Worm (Caenorhabditis elegans): ENCODE data around the gene str-109.

DNA sequence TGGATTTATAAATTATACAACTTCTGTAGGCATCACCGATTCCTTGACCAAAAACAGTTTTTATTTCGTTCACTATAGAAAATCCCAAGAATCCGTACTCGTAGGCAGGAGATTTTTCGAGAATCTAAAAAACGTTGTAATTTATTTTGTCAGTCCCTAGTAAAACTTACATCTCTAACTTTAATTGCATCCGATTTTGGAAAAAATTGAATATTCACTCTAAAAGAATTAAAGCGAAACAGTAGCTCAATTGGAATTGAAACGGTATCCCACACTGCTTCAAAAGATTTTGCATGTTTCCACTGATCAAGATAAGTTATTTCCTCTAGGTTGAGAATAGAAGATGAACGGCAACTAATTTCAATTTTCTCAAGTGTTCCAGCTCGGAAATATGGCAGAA is 30.8 kb downstream of the str-109 start, which contains the start of gene fbxa-142:
- TF ChIP-seq him-1 (tag; optimal IDR thresholded peaks at IDR 0.05) (no peak), W03F9.2 (tag; optimal IDR thresholded peaks at IDR 0.05) (no peak), dao-5 (tag; optimal IDR thresholded peaks at IDR 0.05) (no peak)

Data from whole organism, L4/young adult.